Worm (Caenorhabditis elegans): ENCODE measurements around the gene gln-6.

gln-6 gene

DNA sequence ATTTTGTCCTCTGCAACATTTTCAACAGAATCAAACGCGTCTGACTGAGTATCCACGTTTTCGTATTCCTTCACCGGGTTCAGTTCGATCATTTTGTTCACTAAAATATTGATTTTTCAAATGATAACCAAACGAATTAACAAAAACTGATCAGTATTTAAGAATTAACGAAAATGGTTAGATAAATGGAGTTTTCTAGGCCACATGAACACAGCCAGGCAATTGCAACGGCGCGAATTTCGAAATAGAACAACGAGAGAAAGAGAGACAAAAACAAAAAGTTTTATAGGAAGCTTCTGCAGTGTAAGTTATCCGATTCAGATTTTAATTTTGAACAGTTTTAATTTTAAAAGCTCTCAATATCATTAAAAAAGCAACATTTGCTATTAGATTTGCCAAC lies 36.8 kb upstream of the gln-6 start, which contains the start of gene sna-2:
Gene sna-2 (minus strand): TSS at position 100 of the 400 bp plus-strand sequence.
- TF ChIP-seq fkh-6 (tag; optimal IDR thresholded peaks at IDR 0.05) (no peak), ceh-34 (tag; optimal IDR thresholded peaks at IDR 0.05) (no peak), ets-4 (tag; optimal IDR thresholded peaks at IDR 0.05) (peak; percentile 66), unc-42 (tag; optimal IDR thresholded peaks at IDR 0.05) (peak; percentile 54), C08G9.2 (tag; optimal IDR thresholded peaks at IDR 0.05) (peak; percentile 83), unc-55 (GFP tag; optimal IDR thresholded peaks at IDR 0.05) (no peak), nfya-1 (tag; optimal IDR thresholded peaks at IDR 0.05) (peak; percentile 20), tbx-7 (tag; optimal IDR thresholded peaks at IDR 0.05) (peak; percentile 37), K02D7.2 (tag; optimal IDR thresholded peaks at IDR 0.05) (no peak), eyg-1 (tag; optimal IDR thresholded peaks at IDR 0.05) (no peak), lin-11 (tag; optimal IDR thresholded peaks at IDR 0.05) (no peak), ceh-24 (tag; optimal IDR thresholded peaks at IDR 0.05) (no peak), pha-4 (tag; optimal IDR thresholded peaks at IDR 0.05) (no peak), ama-1 (optimal IDR thresholded peaks at IDR 0.05) (no peak), ttx-3 (tag; optimal IDR thresholded peaks at IDR 0.05) (no peak), tbx-2 (tag; optimal IDR thresholded peaks at IDR 0.05) (peak; percentile 45), gmeb-2 (tag; optimal IDR thresholded peaks at IDR 0.05) (no peak), zip-5 (tag; optimal IDR thresholded peaks at IDR 0.05) (no peak), hlh-8 (tag; optimal IDR thresholded peaks at IDR 0.05) (no peak), ceh-31 (tag; optimal IDR thresholded peaks at IDR 0.05) (peak; percentile 92), pros-1 (tag; optimal IDR thresholded peaks at IDR 0.05) (no peak), ceh-48 (tag; optimal IDR thresholded peaks at IDR 0.05) (no peak), ceh-22 (tag; optimal IDR thresholded peaks at IDR 0.05) (no peak), hlh-15 (tag; optimal IDR thresholded peaks at IDR 0.05) (no peak), lim-6 (tag; optimal IDR thresholded peaks at IDR 0.05) (no peak), ceh-2 (tag; optimal IDR thresholded peaks at IDR 0.05) (peak; percentile 69), rnt-1 (tag; optimal IDR thresholded peaks at IDR 0.05) (peak; percentile 50), pha-2 (tag; optimal IDR thresholded peaks at IDR 0.05) (no peak)

DNA sequence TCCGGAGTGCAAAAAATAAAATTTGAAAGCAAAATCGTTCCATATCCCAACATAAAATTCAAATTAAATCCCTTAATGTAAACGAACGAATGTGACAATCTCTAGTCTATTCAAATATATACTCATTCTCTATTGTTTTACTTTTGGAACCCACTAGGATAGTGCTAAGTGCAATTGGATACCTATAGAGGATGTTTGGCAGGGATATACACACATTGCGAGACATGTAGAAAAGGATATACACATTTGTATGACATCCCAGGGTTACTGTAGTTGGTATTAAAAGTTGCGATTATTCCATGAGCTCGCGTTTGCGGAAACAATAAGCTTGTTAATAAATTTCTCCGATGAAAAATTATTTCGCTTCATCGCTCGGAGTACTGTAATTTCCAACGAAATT lies 32.7 kb upstream of the gln-6 start:
- TF ChIP-seq ceh-34 (tag; optimal IDR thresholded peaks at IDR 0.05) (peak; percentile 35), K09A11.1 (tag; optimal IDR thresholded peaks at IDR 0.05; ENCODE audit: insufficient read depth) (no peak), npax-4 (tag; optimal IDR thresholded peaks at IDR 0.05) (no peak), gmeb-2 (tag; optimal IDR thresholded peaks at IDR 0.05) (no peak), tbx-2 (tag; optimal IDR thresholded peaks at IDR 0.05) (no peak), ets-4 (tag; optimal IDR thresholded peaks at IDR 0.05) (no peak), ztf-16 (tag; optimal IDR thresholded peaks at IDR 0.05) (no peak), syd-9 (tag; optimal IDR thresholded peaks at IDR 0.05) (no peak), ama-1 (optimal IDR thresholded peaks at IDR 0.05) (peak; percentile 88), ceh-45 (GFP tag; IDR thresholded peaks at IDR 0.05) (no peak), sox-2 (GFP tag; IDR thresholded peaks at IDR 0.05) (peak; percentile 15; the same call in 1 of the 2 replicates), ref-2 (tag; optimal IDR thresholded peaks at IDR 0.05) (no peak), ttx-3 (tag; optimal IDR thresholded peaks at IDR 0.05) (no peak), odd-2 (tag; optimal IDR thresholded peaks at IDR 0.05) (no peak), pha-2 (tag; optimal IDR thresholded peaks at IDR 0.05) (peak; percentile 3), eyg-1 (tag; optimal IDR thresholded peaks at IDR 0.05) (no peak), che-1 (tag; optimal IDR thresholded peaks at IDR 0.05) (no peak), lin-11 (tag; optimal IDR thresholded peaks at IDR 0.05) (no peak), unc-3 (GFP tag; conservative IDR thresholded peaks at IDR 0.05) (no peak), unc-3 (tag; optimal IDR thresholded peaks at IDR 0.05) (no peak), pag-3 (tag; optimal IDR thresholded peaks at IDR 0.05; ENCODE audit: borderline replicate concordance) (no peak), sox-4 (tag; optimal IDR thresholded peaks at IDR 0.05) (no peak)

Measured in whole organism, late embryonic.